Worm (Caenorhabditis elegans) whole organism, L4 larva: ENCODE measurements around the gene srsx-33.

Experiments used
- F26F4.8 ChIP-seq: fragments of 200-800 bp; sonication (Bioruptor generic); conservative IDR thresholded peaks from 2 replicates; pipeline ENCODE4 v1.3.6; 2022; ENCODE audit warnings: missing genetic modification characterization, missing compliant biosample characterization
- F44E2.7 ChIP-seq: fragments of 200-800 bp; sonication (Bioruptor generic); IDR thresholded peaks from 2 replicates; pipeline ENCODE4 v2.1.2; 2022; ENCODE audit warnings: missing genetic modification characterization, missing compliant biosample characterization
- F49E8.2 ChIP-seq: sonication (generic microtip); optimal IDR thresholded peaks from 2 replicates; lab custom pipeline; 2016; ENCODE audit warnings: missing compliant biosample characterization, mild to moderate bottlenecking, missing genetic modification characterization, borderline replicate concordance
- T20F7.1 ChIP-seq: fragments of 200-800 bp; sonication (Bioruptor generic); optimal IDR thresholded peaks from 2 replicates; lab custom pipeline; 2018; ENCODE audit warnings: mild to moderate bottlenecking, missing genetic modification characterization, missing compliant biosample characterization
- T26A8.4 ChIP-seq: fragments of 200-800 bp; sonication (Bioruptor generic); IDR thresholded peaks from 2 replicates; pipeline ENCODE4 v1.3.6; 2022; ENCODE audit warnings: missing genetic modification characterization, missing compliant biosample characterization
- Y105C5A.15 ChIP-seq: fragments of 200-800 bp; sonication (Bioruptor generic); IDR thresholded peaks from 2 replicates; pipeline ENCODE4 v1.3.6; 2022; ENCODE audit warnings: missing genetic modification characterization, missing compliant biosample characterization
- Y48G9A.11 ChIP-seq: fragments of 200-800 bp; sonication (Bioruptor generic); IDR thresholded peaks from 2 replicates; pipeline ENCODE4 v1.3.6; 2022; ENCODE audit warnings: missing genetic modification reagents, missing genetic modification characterization, missing compliant biosample characterization
- Y5F2A.4 ChIP-seq: fragments of 200-800 bp; sonication (Bioruptor generic); optimal IDR thresholded peaks from 2 replicates; lab custom pipeline; 2018; ENCODE audit warnings: mild to moderate bottlenecking, missing genetic modification characterization, missing compliant biosample characterization
- ceh-20 ChIP-seq: fragments of 200-800 bp; sonication (Bioruptor generic); IDR thresholded peaks from 2 replicates; pipeline ENCODE4 v1.3.6; 2022; ENCODE audit warnings: missing genetic modification reagents, missing genetic modification characterization, missing compliant biosample characterization
- ceh-82 ChIP-seq: sonication (generic microtip); optimal IDR thresholded peaks from 2 replicates; lab custom pipeline; 2017; ENCODE audit warnings: missing biosample characterization, missing genetic modification characterization
- ces-1 ChIP-seq: fragments of 150-350 bp; sonication (generic microtip); optimal IDR thresholded peaks from 4 replicates; lab custom pipeline; 2014; ENCODE audit warnings: missing biosample characterization, missing genetic modification reagents, missing genetic modification characterization
- daf-12 ChIP-seq: fragments of 150-350 bp; optimal IDR thresholded peaks from 2 replicates; lab custom pipeline; 2014; ENCODE audit warnings: missing biosample characterization, missing genetic modification reagents, missing genetic modification characterization
- daf-8 ChIP-seq: fragments of 200-800 bp; sonication (Bioruptor generic); IDR thresholded peaks from 2 replicates; pipeline ENCODE4 v1.3.6; 2022; ENCODE audit warnings: missing genetic modification characterization, missing compliant biosample characterization
- dmd-9 ChIP-seq: fragments of 200-800 bp; sonication (Bioruptor generic); IDR thresholded peaks from 2 replicates; pipeline ENCODE4 v1.3.6; 2022; ENCODE audit warnings: missing genetic modification reagents, missing genetic modification characterization, missing compliant biosample characterization
- dpl-1 ChIP-seq: fragments of 150-350 bp; optimal IDR thresholded peaks from 2 replicates; lab custom pipeline; 2014; ENCODE audit warnings: missing biosample characterization, missing genetic modification reagents, missing genetic modification characterization
- duxl-1 ChIP-seq: sonication (generic microtip); optimal IDR thresholded peaks from 2 replicates; lab custom pipeline; 2016; ENCODE audit warnings: mild to moderate bottlenecking, missing genetic modification characterization, moderate library complexity, missing compliant biosample characterization; ENCODE audit not compliant: poor library complexity
- fos-1 ChIP-seq: fragments of 150-350 bp; optimal IDR thresholded peaks from 2 replicates; lab custom pipeline; 2014; ENCODE audit warnings: missing biosample characterization, missing genetic modification characterization
- gei-8 ChIP-seq: fragments of 200-800 bp; sonication (Bioruptor generic); optimal IDR thresholded peaks from 2 replicates; lab custom pipeline; 2018; ENCODE audit warnings: mild to moderate bottlenecking, missing genetic modification characterization, missing compliant biosample characterization
- hlh-30 ChIP-seq: sonication (generic microtip); optimal IDR thresholded peaks from 2 replicates; lab custom pipeline; 2017; ENCODE audit warnings: antibody characterized with exemption, mild to moderate bottlenecking, missing genetic modification characterization, missing compliant biosample characterization; ENCODE audit not compliant: insufficient read depth
- hmg-1.1 ChIP-seq: fragments of 200-800 bp; sonication (Bioruptor generic); IDR thresholded peaks from 2 replicates; pipeline ENCODE4 v1.3.6; 2022; ENCODE audit warnings: missing genetic modification reagents, missing genetic modification characterization, missing compliant biosample characterization
- lim-7 ChIP-seq: fragments of 200-800 bp; sonication (Bioruptor generic); IDR thresholded peaks from 2 replicates; pipeline ENCODE4 v1.3.6; 2022; ENCODE audit warnings: missing genetic modification characterization, missing compliant biosample characterization
- lin-1 ChIP-seq: fragments of 200-800 bp; sonication (Bioruptor generic); IDR thresholded peaks from 2 replicates; pipeline ENCODE4 v1.3.6; 2022; ENCODE audit warnings: missing genetic modification reagents, missing genetic modification characterization, missing compliant biosample characterization
- lin-13 ChIP-seq: fragments of 150-350 bp; optimal IDR thresholded peaks from 2 replicates; lab custom pipeline; 2014; ENCODE audit warnings: missing biosample characterization, missing genetic modification reagents, missing genetic modification characterization
- lin-29 ChIP-seq: fragments of 200-800 bp; sonication (Bioruptor generic); IDR thresholded peaks from 2 replicates; pipeline ENCODE4 v1.3.6; 2022; ENCODE audit warnings: missing genetic modification reagents, missing genetic modification characterization, missing compliant biosample characterization
- lin-38 ChIP-seq: fragments of 200-800 bp; sonication (Bioruptor generic); IDR thresholded peaks from 2 replicates; pipeline ENCODE4 v1.3.6; 2022; ENCODE audit warnings: missing genetic modification reagents, missing genetic modification characterization, missing compliant biosample characterization
- lin-39 ChIP-seq: fragments of 150-350 bp; optimal IDR thresholded peaks from 2 replicates; lab custom pipeline; 2014; ENCODE audit warnings: missing biosample characterization, missing genetic modification reagents, missing genetic modification characterization
- lir-3 ChIP-seq: sonication (generic microtip); optimal IDR thresholded peaks from 2 replicates; lab custom pipeline; 2016; ENCODE audit warnings: mild to moderate bottlenecking, missing genetic modification characterization, missing compliant biosample characterization
- madf-5 ChIP-seq, 2 experiments: fragments of 200-800 bp; sonication (Bioruptor generic); IDR thresholded peaks; 2 replicates each; pipeline ENCODE4 v1.3.6; 2022; ENCODE audit warnings: missing compliant biosample characterization in 2 of 2, missing genetic modification characterization in 2 of 2
- madf-9 ChIP-seq: fragments of 200-800 bp; sonication (Bioruptor generic); conservative IDR thresholded peaks from 2 replicates; pipeline ENCODE4 v1.3.6; 2022; ENCODE audit warnings: missing genetic modification reagents, missing genetic modification characterization, missing compliant biosample characterization
- mdl-1 ChIP-seq, 2 experiments: fragments of 150-350 bp in 1 of 2; sonication (generic microtip) in 1 of 2; optimal IDR thresholded peaks; 2 replicates each; lab custom pipeline; 2014 to 2017; ENCODE audit warnings: missing biosample characterization in 2 of 2, missing genetic modification characterization in 2 of 2
- mdt-29 ChIP-seq: fragments of 200-800 bp; sonication (Bioruptor generic); IDR thresholded peaks from 2 replicates; pipeline ENCODE4 v1.3.6; 2022; ENCODE audit warnings: missing genetic modification reagents, missing genetic modification characterization, missing compliant biosample characterization
- mep-1 ChIP-seq: fragments of 150-350 bp; sonication (generic microtip); optimal IDR thresholded peaks from 3 replicates; lab custom pipeline; 2014; ENCODE audit warnings: missing biosample characterization, missing genetic modification characterization
- mes-2 ChIP-seq: sonication (generic microtip); optimal IDR thresholded peaks from 2 replicates; lab custom pipeline; 2016; ENCODE audit warnings: missing genotype, mild to moderate bottlenecking, missing genetic modification characterization, missing compliant biosample characterization; ENCODE audit not compliant: poor library complexity, severe bottlenecking
- mxl-2 ChIP-seq: fragments of 200-800 bp; sonication (Bioruptor generic); conservative IDR thresholded peaks from 2 replicates; pipeline ENCODE4 v1.3.6; 2022; ENCODE audit warnings: missing genetic modification reagents, missing genetic modification characterization, missing compliant biosample characterization
- mxl-3 ChIP-seq: fragments of 200-800 bp; sonication (Bioruptor generic); optimal IDR thresholded peaks from 2 replicates; lab custom pipeline; 2018; ENCODE audit warnings: mild to moderate bottlenecking, missing genetic modification characterization, missing compliant biosample characterization
- nhr-10 ChIP-seq: fragments of 150-350 bp; optimal IDR thresholded peaks from 2 replicates; lab custom pipeline; 2014; ENCODE audit warnings: missing biosample characterization, missing genetic modification characterization
- nhr-102 ChIP-seq: sonication (generic microtip); optimal IDR thresholded peaks from 2 replicates; lab custom pipeline; 2016; ENCODE audit warnings: mild to moderate bottlenecking, missing genetic modification characterization, moderate library complexity, missing compliant biosample characterization
- nhr-11 ChIP-seq: fragments of 150-350 bp; optimal IDR thresholded peaks from 2 replicates; lab custom pipeline; 2014; ENCODE audit warnings: missing biosample characterization, missing genetic modification characterization
- nhr-25 ChIP-seq: sonication (generic microtip); optimal IDR thresholded peaks from 2 replicates; lab custom pipeline; 2017; ENCODE audit warnings: missing genetic modification characterization, mild to moderate bottlenecking, missing compliant biosample characterization, antibody characterized with exemption, moderate library complexity, borderline replicate concordance; ENCODE audit not compliant: insufficient read depth
- nhr-76 ChIP-seq: fragments of 150-350 bp; optimal IDR thresholded peaks from 2 replicates; lab custom pipeline; 2014; ENCODE audit warnings: missing biosample characterization, missing genetic modification characterization
- nhr-77 ChIP-seq: fragments of 150-350 bp; optimal IDR thresholded peaks from 2 replicates; lab custom pipeline; 2014; ENCODE audit warnings: missing biosample characterization, missing genetic modification characterization
- sdz-12 ChIP-seq: fragments of 200-800 bp; sonication (Bioruptor generic); optimal IDR thresholded peaks from 2 replicates; lab custom pipeline; 2018; ENCODE audit warnings: mild to moderate bottlenecking, missing genetic modification characterization, missing compliant biosample characterization
- set-16 ChIP-seq: fragments of 200-800 bp; sonication (Bioruptor generic); IDR thresholded peaks from 2 replicates; pipeline ENCODE4 v1.3.6; 2022; ENCODE audit warnings: missing genetic modification reagents, missing genetic modification characterization, missing compliant biosample characterization
- snpc-4 ChIP-seq: fragments of 150-350 bp; optimal IDR thresholded peaks from 2 replicates; lab custom pipeline; 2014; ENCODE audit warnings: missing biosample characterization, missing genetic modification characterization
- tag-97 ChIP-seq: fragments of 200-800 bp; sonication (Bioruptor generic); IDR thresholded peaks from 2 replicates; pipeline ENCODE4 v1.3.6; 2022; ENCODE audit warnings: missing genetic modification characterization, missing compliant biosample characterization
- tra-1 ChIP-seq: fragments of 200-800 bp; sonication (Bioruptor generic); IDR thresholded peaks from 2 replicates; pipeline ENCODE4 v1.3.6; 2022; ENCODE audit warnings: missing genetic modification reagents, missing genetic modification characterization, missing compliant biosample characterization
- zag-1 ChIP-seq: fragments of 150-350 bp; optimal IDR thresholded peaks from 2 replicates; lab custom pipeline; 2014; ENCODE audit warnings: missing biosample characterization, missing genetic modification characterization
- zfp-2 ChIP-seq: sonication (generic microtip); optimal IDR thresholded peaks from 2 replicates; lab custom pipeline; 2016; ENCODE audit warnings: mild to moderate bottlenecking, missing genetic modification characterization, missing compliant biosample characterization
- zfp-3 ChIP-seq: fragments of 200-800 bp; sonication (Bioruptor generic); conservative IDR thresholded peaks from 2 replicates; pipeline ENCODE4 v1.3.6; 2022; ENCODE audit warnings: missing genetic modification reagents, missing genetic modification characterization, missing compliant biosample characterization
- ztf-11 ChIP-seq: fragments of 150-350 bp; optimal IDR thresholded peaks from 2 replicates; lab custom pipeline; 2014; ENCODE audit warnings: missing biosample characterization, missing genetic modification characterization
- ztf-7 ChIP-seq: fragments of 150-350 bp; optimal IDR thresholded peaks from 2 replicates; lab custom pipeline; 2014; ENCODE audit warnings: missing biosample characterization, missing genetic modification characterization

Gene srsx-33

DNA sequence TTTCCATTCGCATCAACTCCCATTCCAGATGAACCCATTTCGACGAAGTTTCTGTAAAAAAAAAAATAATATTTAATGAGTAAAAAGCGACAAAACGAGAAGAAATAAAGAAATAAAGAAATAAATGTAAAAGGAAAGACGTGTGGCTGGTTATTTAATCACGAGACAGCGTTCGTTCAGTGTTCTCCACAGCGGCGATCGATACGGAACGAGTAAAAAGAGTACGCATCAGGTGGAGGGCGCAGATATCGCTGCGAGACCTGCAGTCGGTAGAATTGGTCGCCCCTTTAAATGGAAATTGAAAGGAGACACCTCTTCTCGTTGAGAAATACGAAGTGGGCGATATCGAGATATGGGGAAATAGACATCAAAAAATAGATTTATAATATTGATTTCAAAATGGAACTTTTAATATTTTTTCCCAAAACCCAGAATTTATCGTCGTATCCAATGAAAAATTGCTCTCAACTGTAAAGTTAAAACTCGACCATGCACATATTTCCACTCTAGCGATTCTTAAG lies 23.6 kb downstream of the srsx-33 start, which contains the start of gene pqn-70 (continued):
- TF ChIP-seq F26F4.8 (GFP tag; lab: Robert Waterston, UW): no peak
- no peak for TF ChIP-seq mxl-2
- TF ChIP-seq ztf-11 (tag; lab: Kevin White, UChicago): no peak
- TF ChIP-seq mdl-1 (tag; optimal IDR thresholded peaks at IDR 0.05; lab: Kevin White, UChicago): peak; percentile 16 to 73
- TF ChIP-seq nhr-77: peak; percentile 59
- no peak for TF ChIP-seq daf-8 (GFP tag; lab: Robert Waterston, UW)
- peak; percentile 71; the same call in 1 of the 2 replicates for TF ChIP-seq T26A8.4
- TF ChIP-seq F44E2.7 (GFP tag; lab: Robert Waterston, UW): no peak
- peak; percentile 87 for TF ChIP-seq mes-2 (tag; lab: Kevin White, UChicago)
- TF ChIP-seq lin-1 (GFP tag; lab: Robert Waterston, UW): no peak
- no peak for TF ChIP-seq set-16 (GFP tag; lab: Robert Waterston, UW)
- TF ChIP-seq zfp-2 (tag; lab: Kevin White, UChicago): no peak
- TF ChIP-seq nhr-25 (tag; lab: Kevin White, UChicago): peak; percentile 54
- no peak for TF ChIP-seq zag-1 (tag; lab: Kevin White, UChicago)
- no peak for TF ChIP-seq daf-12 (tag; lab: Kevin White, UChicago)
- no peak for TF ChIP-seq Y48G9A.11
- TF ChIP-seq nhr-11: peak; percentile 77
- no peak for TF ChIP-seq sdz-12
- no peak for TF ChIP-seq lin-39 (tag; lab: Kevin White, UChicago)
- TF ChIP-seq hlh-30 (tag; lab: Kevin White, UChicago): peak; percentile 98
- TF ChIP-seq fos-1 (tag; lab: Kevin White, UChicago): no peak
- no peak for TF ChIP-seq mdt-29 (GFP tag; lab: Robert Waterston, UW)
- TF ChIP-seq lin-38 (GFP tag; lab: Robert Waterston, UW): no peak; the same call in 1 of the 2 replicates
- peak; percentile 86 for TF ChIP-seq hmg-1.1 (GFP tag; lab: Robert Waterston, UW)
- peak; percentile 37 for TF ChIP-seq nhr-102
- no peak for TF ChIP-seq gei-8 (GFP tag; lab: Kevin White, UChicago)
- no peak for TF ChIP-seq F49E8.2 (tag; lab: Kevin White, UChicago)
- TF ChIP-seq madf-5 (GFP tag; IDR thresholded peaks at IDR 0.05; lab: Robert Waterston, UW): no peak
- no peak; the same call in 1 of the 2 replicates for TF ChIP-seq zfp-3 (GFP tag; lab: Robert Waterston, UW)
- TF ChIP-seq tra-1 (GFP tag; lab: Robert Waterston, UW): no peak
- no peak for TF ChIP-seq Y5F2A.4
- no peak for TF ChIP-seq nhr-76
- peak; percentile 39 for TF ChIP-seq ztf-7 (tag; lab: Kevin White, UChicago)
- no peak for TF ChIP-seq tag-97 (GFP tag; lab: Robert Waterston, UW)
- TF ChIP-seq lin-29 (GFP tag; lab: Robert Waterston, UW): no peak
- peak; percentile 1 for TF ChIP-seq mxl-3 (GFP tag; lab: Kevin White, UChicago)
- no peak for TF ChIP-seq snpc-4 (tag; lab: Kevin White, UChicago)
- peak; percentile 60 for TF ChIP-seq T20F7.1 (GFP tag; lab: Kevin White, UChicago)
- no peak for TF ChIP-seq madf-9 (GFP tag; lab: Robert Waterston, UW)
- peak; percentile 92 for TF ChIP-seq mep-1 (tag; lab: Kevin White, UChicago)
- TF ChIP-seq ceh-20 (GFP tag; lab: Robert Waterston, UW): peak; percentile 55; the same call in 1 of the 2 replicates
- peak; percentile 53 for TF ChIP-seq duxl-1 (tag; lab: Kevin White, UChicago)
- TF ChIP-seq lin-13: peak; percentile 75
- peak; percentile 76 for TF ChIP-seq dpl-1 (GFP tag; lab: Kevin White, UChicago)
- TF ChIP-seq lim-7 (GFP tag; lab: Robert Waterston, UW): no peak
- TF ChIP-seq nhr-10 (tag; lab: Kevin White, UChicago): no peak
- no peak for TF ChIP-seq dmd-9 (GFP tag; lab: Robert Waterston, UW)
- TF ChIP-seq ces-1 (GFP tag; lab: Kevin White, UChicago): peak; percentile 35
- no peak for TF ChIP-seq ceh-82 (tag; lab: Kevin White, UChicago)
- TF ChIP-seq Y105C5A.15 (GFP tag; lab: Robert Waterston, UW): no peak
- TF ChIP-seq lir-3 (tag; lab: Kevin White, UChicago): no peak
